Worm (Caenorhabditis elegans): Measurements from ENCODE around the gene cas-1.

ce11 chrX:16821533-16821932 lies 8.1 kb upstream of the cas-1 start:
- TF ChIP-seq hnd-1 (tag; optimal IDR thresholded peaks at IDR 0.05) (no peak), B0310.2 (tag; optimal IDR thresholded peaks at IDR 0.05) (no peak), hmg-4 (GFP tag; optimal IDR thresholded peaks at IDR 0.05) (no peak), flt-1 (GFP tag; IDR thresholded peaks at IDR 0.05) (no peak), ama-1 (optimal IDR thresholded peaks at IDR 0.05) (no peak), tra-4 (tag; optimal IDR thresholded peaks at IDR 0.05) (no peak), F13C5.2 (tag; optimal IDR thresholded peaks at IDR 0.05) (no peak), ets-7 (tag; optimal IDR thresholded peaks at IDR 0.05) (no peak), tbx-11 (GFP tag; IDR thresholded peaks at IDR 0.05) (no peak), sea-1 (GFP tag; conservative IDR thresholded peaks at IDR 0.05) (no peak), hmbx-1 (tag; optimal IDR thresholded peaks at IDR 0.05) (no peak), tbx-37 (GFP tag; conservative IDR thresholded peaks at IDR 0.05) (no peak), ceh-36 (tag; optimal IDR thresholded peaks at IDR 0.05) (no peak), ceh-13 (GFP tag; optimal IDR thresholded peaks at IDR 0.05) (no peak)

Data from whole organism, early embryonic.